Worm (Caenorhabditis elegans): ENCODE measurements around the gene clec-260.

Gene clec-260

ce11 chrV:19946529-19946928 lies 39.6 kb downstream of the clec-260 start, which contains the start of gene dhs-24:
Gene dhs-24 (minus strand): TSS chrV:19946629.
- TF ChIP-seq T20F7.1 (GFP tag; optimal IDR thresholded peaks at IDR 0.05) (no peak), snpc-1.2 (GFP tag; IDR thresholded peaks at IDR 0.05) (0 out of 2 replicates have a peak, but pooled peaks have one; percentile 13), ama-1 (optimal IDR thresholded peaks at IDR 0.05) (peak; percentile 55), lin-38 (GFP tag; IDR thresholded peaks at IDR 0.05) (0 out of 2 replicates have a peak, but pooled peaks have one; percentile 21)

ce11 chrV:19936945-19937344 lies 49.2 kb downstream of the clec-260 start:
- no peak for TF ChIP-seq egl-43 (GFP tag; IDR thresholded peaks at IDR 0.05)
- peak in 1 of 2 experiments; percentile 50 for TF ChIP-seq unc-62 (GFP tag; optimal IDR thresholded peaks at IDR 0.05 in 1 of 2)
- no peak for TF ChIP-seq unc-62 (tag; optimal IDR thresholded peaks at IDR 0.05)

ce11 chrV:19934223-19934622 lies 51.9 kb downstream of the clec-260 start, which contains the start of gene algn-7:
Gene algn-7 (minus strand): TSS chrV:19934323.
- TF ChIP-seq nhr-76 (tag; optimal IDR thresholded peaks at IDR 0.05): no peak
- no peak for TF ChIP-seq egl-43 (GFP tag; IDR thresholded peaks at IDR 0.05)
- no peak for TF ChIP-seq hlh-11 (tag; optimal IDR thresholded peaks at IDR 0.05)
- no peak for TF ChIP-seq ceh-44 (GFP tag; IDR thresholded peaks at IDR 0.05)
- no peak for TF ChIP-seq zfp-3 (GFP tag; conservative IDR thresholded peaks at IDR 0.05)
- no peak for TF ChIP-seq Y48G9A.11 (GFP tag; IDR thresholded peaks at IDR 0.05)
- no peak for TF ChIP-seq F44E2.7 (GFP tag; IDR thresholded peaks at IDR 0.05)
- no peak for TF ChIP-seq nhr-102 (tag; optimal IDR thresholded peaks at IDR 0.05)
- no peak for TF ChIP-seq lim-7 (GFP tag; IDR thresholded peaks at IDR 0.05)
- no peak for TF ChIP-seq dmd-9 (GFP tag; IDR thresholded peaks at IDR 0.05)
- no peak for TF ChIP-seq hlh-30 (tag; optimal IDR thresholded peaks at IDR 0.05; ENCODE audit: insufficient read depth)
- no peak for TF ChIP-seq Y105C5A.15 (GFP tag; IDR thresholded peaks at IDR 0.05)
- no peak for TF ChIP-seq ZK337.2 (GFP tag; IDR thresholded peaks at IDR 0.05)
- TF ChIP-seq ceh-82 (tag; optimal IDR thresholded peaks at IDR 0.05): no peak
- TF ChIP-seq zfp-2 (tag; optimal IDR thresholded peaks at IDR 0.05): no peak
- TF ChIP-seq snpc-1.2 (GFP tag; IDR thresholded peaks at IDR 0.05): no peak
- TF ChIP-seq F10B5.3 (tag; optimal IDR thresholded peaks at IDR 0.05): no peak
- TF ChIP-seq lin-38 (GFP tag; IDR thresholded peaks at IDR 0.05): no peak
